Worm (Caenorhabditis elegans) whole organism, L4/young adult: ENCODE data around the gene rrp-8.

Experiments
- W03F9.2 ChIP-seq: fragments of 150-350 bp; optimal IDR thresholded peaks from 2 replicates; lab custom pipeline; 2014; ENCODE audit warnings: missing biosample characterization, missing genetic modification characterization
- dao-5 ChIP-seq: sonication (generic microtip); optimal IDR thresholded peaks from 2 replicates; lab custom pipeline; 2016; ENCODE audit warnings: missing genotype, missing genetic modification characterization, moderate library complexity, missing compliant biosample characterization
- him-1 ChIP-seq: sonication (generic microtip); optimal IDR thresholded peaks from 2 replicates; lab custom pipeline; 2016; ENCODE audit warnings: missing genotype, missing genetic modification reagents, missing genetic modification characterization, missing compliant biosample characterization

DNA sequence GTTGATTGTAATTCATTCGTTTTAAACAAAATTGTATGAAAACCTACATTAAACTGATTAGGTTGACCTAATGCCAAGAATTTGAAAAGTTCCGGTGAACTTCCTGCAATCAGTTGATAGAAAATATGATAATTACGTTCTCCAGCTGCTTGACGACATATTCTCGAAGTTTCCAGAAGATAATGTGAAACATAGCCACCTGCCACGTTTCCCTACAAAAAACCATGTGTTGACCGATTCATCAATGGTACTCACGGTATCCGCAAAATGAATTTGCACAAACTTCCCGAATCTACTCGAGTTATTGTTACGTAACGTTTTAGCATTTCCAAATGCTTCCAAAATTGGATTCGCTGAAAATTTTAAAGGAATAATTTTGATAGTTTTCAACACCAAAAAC, 42.0 kb downstream of the rrp-8 start:
- TF ChIP-seq him-1 (tag; lab: Kevin White, UChicago) (no peak), W03F9.2 (no peak), dao-5 (tag; lab: Kevin White, UChicago) (no peak)
